Fruit fly (Drosophila melanogaster) whole organism, prepupa: ENCODE data around the gene CG15528.

Source experiments
- Blimp-1 ChIP-seq: fragments of 200-800 bp; sonication (Bioruptor generic); optimal IDR thresholded peaks from 3 replicates; lab custom pipeline; 2017; ENCODE audit warnings: missing biosample characterization, missing genetic modification characterization, mild to moderate bottlenecking, moderate library complexity, missing genetic modification reagents
- CG10669 ChIP-seq: fragments of 200-800 bp; sonication (Bioruptor generic); optimal IDR thresholded peaks from 3 replicates; lab custom pipeline; 2018; ENCODE audit warnings: missing biosample characterization, mild to moderate bottlenecking, missing genetic modification characterization, moderate library complexity
- CG11762 ChIP-seq: fragments of 200-800 bp; sonication (Bioruptor generic); optimal IDR thresholded peaks from 3 replicates; lab custom pipeline; 2016; ENCODE audit warnings: missing biosample characterization, missing genetic modification characterization; ENCODE audit not compliant: insufficient read depth
- CG15336 ChIP-seq: fragments of 200-800 bp; sonication (Bioruptor generic); IDR thresholded peaks from 2 replicates; pipeline ENCODE4 v1.3.6; 2022; ENCODE audit warnings: missing biosample characterization, missing genetic modification characterization
- CG1621 ChIP-seq: fragments of 200-800 bp; sonication (Bioruptor generic); optimal IDR thresholded peaks from 3 replicates; lab custom pipeline; 2018; ENCODE audit warnings: missing biosample characterization, mild to moderate bottlenecking, missing genetic modification characterization
- CG16779 ChIP-seq: fragments of 200-800 bp; sonication (Bioruptor generic); optimal IDR thresholded peaks from 3 replicates; lab custom pipeline; 2017; ENCODE audit warnings: missing biosample characterization, mild to moderate bottlenecking, missing genetic modification characterization
- CG3032 ChIP-seq: fragments of 200-800 bp; optimal IDR thresholded peaks from 2 replicates; lab custom pipeline; 2019; ENCODE audit warnings: missing biosample characterization, mild to moderate bottlenecking, missing genetic modification characterization, moderate library complexity
- CG34406 ChIP-seq: fragments of 200-800 bp; sonication (Bioruptor generic); optimal IDR thresholded peaks from 3 replicates; lab custom pipeline; 2016; ENCODE audit warnings: missing biosample characterization, missing genetic modification characterization
- CG3919 ChIP-seq: fragments of 200-800 bp; sonication (Bioruptor generic); optimal IDR thresholded peaks from 3 replicates; lab custom pipeline; 2016; ENCODE audit warnings: missing biosample characterization, missing genetic modification characterization
- CG4318 ChIP-seq: fragments of 200-800 bp; sonication (Bioruptor generic); optimal IDR thresholded peaks from 3 replicates; lab custom pipeline; 2017; ENCODE audit warnings: missing biosample characterization, mild to moderate bottlenecking, missing genetic modification characterization
- CG6163 ChIP-seq: fragments of 200-800 bp; sonication (Bioruptor generic); IDR thresholded peaks from 3 replicates; pipeline ENCODE4 v1.3.6; 2022; ENCODE audit warnings: missing biosample characterization, missing genetic modification characterization
- CG6792 ChIP-seq: fragments of 200-800 bp; sonication (Bioruptor generic); optimal IDR thresholded peaks from 3 replicates; lab custom pipeline; 2016; ENCODE audit warnings: missing biosample characterization, missing genetic modification characterization
- CG6808 ChIP-seq: fragments of 200-800 bp; sonication (Bioruptor generic); optimal IDR thresholded peaks from 3 replicates; lab custom pipeline; 2017; ENCODE audit warnings: missing biosample characterization, missing genetic modification characterization, mild to moderate bottlenecking, moderate library complexity, missing genetic modification reagents
- CG6854 ChIP-seq: fragments of 200-800 bp; sonication (Bioruptor generic); optimal IDR thresholded peaks from 2 replicates; lab custom pipeline; 2017; ENCODE audit warnings: missing biosample characterization, mild to moderate bottlenecking, missing genetic modification characterization
- CG7368 ChIP-seq: fragments of 200-800 bp; sonication (Bioruptor generic); optimal IDR thresholded peaks from 3 replicates; lab custom pipeline; 2016; ENCODE audit warnings: missing biosample characterization, missing genetic modification characterization
- CG8119 ChIP-seq: fragments of 200-800 bp; sonication (Bioruptor generic); IDR thresholded peaks from 3 replicates; pipeline ENCODE4 v1.3.6; 2022; ENCODE audit warnings: missing biosample characterization, missing genetic modification characterization
- CG9139 ChIP-seq: fragments of 200-800 bp; sonication (Bioruptor generic); optimal IDR thresholded peaks from 3 replicates; lab custom pipeline; 2017; ENCODE audit warnings: missing biosample characterization, mild to moderate bottlenecking, missing genetic modification characterization
- Eip75B ChIP-seq: fragments of 200-800 bp; sonication (Bioruptor generic); optimal IDR thresholded peaks from 3 replicates; lab custom pipeline; 2016; ENCODE audit warnings: missing biosample characterization, missing genetic modification characterization
- Eip78C ChIP-seq: fragments of 200-800 bp; sonication (Bioruptor generic); peaks from one replicate; lab custom pipeline; 2016; ENCODE audit warnings: missing biosample characterization, missing genetic modification characterization
- Eip93F ChIP-seq: fragments of 200-800 bp; sonication (Bioruptor generic); optimal IDR thresholded peaks from 2 replicates; lab custom pipeline; 2016; ENCODE audit warnings: missing biosample characterization, mild to moderate bottlenecking, missing genetic modification characterization
- Ets21C ChIP-seq: fragments of 200-800 bp; sonication (Bioruptor generic); optimal IDR thresholded peaks from 3 replicates; lab custom pipeline; 2016; ENCODE audit warnings: missing biosample characterization, missing genetic modification characterization
- Ets96B ChIP-seq: fragments of 200-800 bp; optimal IDR thresholded peaks from 2 replicates; lab custom pipeline; 2019; ENCODE audit warnings: missing biosample characterization, mild to moderate bottlenecking, missing genetic modification characterization, moderate library complexity
- Gug ChIP-seq: fragments of 200-800 bp; sonication (Bioruptor generic); IDR thresholded peaks from 2 replicates; pipeline ENCODE4 v1.3.6; 2022; ENCODE audit warnings: missing biosample characterization, missing genetic modification characterization
- Hr38 ChIP-seq: sonication (Bioruptor generic); optimal IDR thresholded peaks from 2 replicates; lab custom pipeline; 2016; ENCODE audit warnings: missing biosample characterization, missing genetic modification characterization
- Hr39 ChIP-seq: fragments of 200-800 bp; sonication (Bioruptor generic); optimal IDR thresholded peaks from 2 replicates; lab custom pipeline; 2016; ENCODE audit warnings: missing biosample characterization, missing genetic modification characterization
- Lpt ChIP-seq: fragments of 200-800 bp; sonication (Bioruptor generic); optimal IDR thresholded peaks from 3 replicates; lab custom pipeline; 2016; ENCODE audit warnings: missing biosample characterization, missing genetic modification characterization
- Met ChIP-seq: fragments of 200-800 bp; sonication (Bioruptor generic); optimal IDR thresholded peaks from 3 replicates; lab custom pipeline; 2016; ENCODE audit warnings: missing biosample characterization, missing genetic modification characterization
- OdsH ChIP-seq: fragments of 200-800 bp; sonication (Bioruptor generic); optimal IDR thresholded peaks from 3 replicates; lab custom pipeline; 2016; ENCODE audit warnings: missing biosample characterization, missing genetic modification characterization
- acj6 ChIP-seq: fragments of 200-800 bp; sonication (Bioruptor generic); optimal IDR thresholded peaks from 3 replicates; lab custom pipeline; 2016; ENCODE audit warnings: missing biosample characterization, missing genetic modification characterization
- cyc ChIP-seq: fragments of 200-800 bp; sonication (Bioruptor generic); optimal IDR thresholded peaks from 3 replicates; lab custom pipeline; 2016; ENCODE audit warnings: missing biosample characterization, missing genetic modification characterization
- dac ChIP-seq: fragments of 200-800 bp; sonication (Bioruptor generic); optimal IDR thresholded peaks from 2 replicates; lab custom pipeline; 2017; ENCODE audit warnings: missing biosample characterization, mild to moderate bottlenecking, missing genetic modification characterization
- dsx ChIP-seq: fragments of 200-800 bp; optimal IDR thresholded peaks from 3 replicates; lab custom pipeline; 2019; ENCODE audit warnings: missing biosample characterization, mild to moderate bottlenecking, missing genetic modification characterization, moderate library complexity; ENCODE audit not compliant: poor library complexity, severe bottlenecking
- eg ChIP-seq: fragments of 200-800 bp; sonication (Bioruptor generic); IDR thresholded peaks from 3 replicates; pipeline ENCODE4 v1.3.6; 2022; ENCODE audit warnings: missing biosample characterization, missing genetic modification characterization
- esn ChIP-seq: fragments of 200-800 bp; sonication (Bioruptor generic); optimal IDR thresholded peaks from 2 replicates; lab custom pipeline; 2016; ENCODE audit warnings: missing biosample characterization, mild to moderate bottlenecking, missing genetic modification characterization, moderate library complexity
- fd59A ChIP-seq: fragments of 200-800 bp; sonication (Bioruptor generic); optimal IDR thresholded peaks from 2 replicates; lab custom pipeline; 2017; ENCODE audit warnings: missing biosample characterization, mild to moderate bottlenecking, missing genetic modification characterization, missing genetic modification reagents
- fd85E ChIP-seq: fragments of 200-800 bp; sonication (Bioruptor generic); optimal IDR thresholded peaks from 3 replicates; lab custom pipeline; 2016; ENCODE audit warnings: missing biosample characterization, missing genetic modification characterization
- lz ChIP-seq: fragments of 200-800 bp; sonication (Bioruptor generic); optimal IDR thresholded peaks from 3 replicates; lab custom pipeline; 2016; ENCODE audit warnings: missing biosample characterization, missing genetic modification characterization
- pdm3 ChIP-seq: fragments of 200-800 bp; sonication (Bioruptor generic); optimal IDR thresholded peaks from 3 replicates; lab custom pipeline; 2016; ENCODE audit warnings: missing biosample characterization, missing genetic modification characterization
- salr ChIP-seq, 2 experiments: fragments of 200-800 bp; sonication (Bioruptor generic); optimal IDR thresholded peaks; 3 replicates each; lab custom pipeline; 2016 to 2018; ENCODE audit warnings: missing biosample characterization in 2 of 2, missing genetic modification characterization in 2 of 2, mild to moderate bottlenecking in 1 of 2
- ss ChIP-seq, 2 experiments: fragments of 200-800 bp; sonication (Bioruptor generic); optimal IDR thresholded peaks; 2 replicates in 1 of 2; 3 replicates in 1 of 2; lab custom pipeline; 2017 to 2018; ENCODE audit warnings: mild to moderate bottlenecking in 2 of 2, missing biosample characterization in 2 of 2, missing genetic modification characterization in 2 of 2, moderate library complexity in 1 of 2
- svp ChIP-seq: fragments of 200-800 bp; sonication (Bioruptor generic); peaks from one replicate; lab custom pipeline; 2016; ENCODE audit warnings: missing biosample characterization, missing genetic modification characterization
- topi ChIP-seq: fragments of 200-800 bp; sonication (Bioruptor generic); optimal IDR thresholded peaks from 3 replicates; lab custom pipeline; 2016; ENCODE audit warnings: missing biosample characterization, missing genetic modification characterization

Gene CG15528

dm6 chr3R:30021559-30022451 lies 30.1 kb downstream of the CG15528 start, which contains the start of gene Mgat2:
Gene Mgat2, minus strand, starts transcription at chr3R:30022221.
- TF ChIP-seq Gug = no peak
- TF ChIP-seq eg = peak; percentile 62; the same call in 2 of the 3 replicates
- peak; percentile 35 for TF ChIP-seq CG10669 (GFP tag; lab: Kevin White, UChicago)
- TF ChIP-seq fd59A (GFP tag; lab: Kevin White, UChicago) = no peak
- no peak for TF ChIP-seq Hr39 (GFP tag; lab: Kevin White, UChicago)
- no peak for TF ChIP-seq CG6808 (GFP tag; lab: Kevin White, UChicago)
- no peak for TF ChIP-seq CG9139 (GFP tag; lab: Kevin White, UChicago)
- TF ChIP-seq Blimp-1 (GFP tag; lab: Kevin White, UChicago) = peak; percentile 99
- no peak for TF ChIP-seq CG11762 (GFP tag; lab: Kevin White, UChicago)
- TF ChIP-seq pdm3 (GFP tag; lab: Kevin White, UChicago) = no peak
- TF ChIP-seq CG8119 (GFP tag; lab: Robert Waterston, UW) = peak; percentile 63; the same call in 2 of the 3 replicates
- no peak for TF ChIP-seq Ets96B
- TF ChIP-seq esn (GFP tag; lab: Kevin White, UChicago) = peak; percentile 54
- no peak for TF ChIP-seq OdsH (GFP tag; lab: Kevin White, UChicago)
- TF ChIP-seq dsx = no peak
- no peak for TF ChIP-seq salr (GFP tag; optimal IDR thresholded peaks at IDR 0.05; lab: Kevin White, UChicago)
- no peak for TF ChIP-seq cyc (GFP tag; lab: Kevin White, UChicago)
- TF ChIP-seq CG6854 (GFP tag; lab: Kevin White, UChicago) = peak; percentile 92
- no peak for TF ChIP-seq lz (GFP tag; lab: Kevin White, UChicago)
- TF ChIP-seq CG16779 (tag; lab: Kevin White, UChicago) = peak; percentile 50
- TF ChIP-seq Hr38 = no peak
- TF ChIP-seq Met (GFP tag; lab: Kevin White, UChicago) = no peak
- TF ChIP-seq CG34406 (GFP tag; lab: Kevin White, UChicago) = peak; percentile 4
- no peak for TF ChIP-seq CG7368 (GFP tag; lab: Kevin White, UChicago)
- TF ChIP-seq CG6163 = no peak; the same call in 1 of the 3 replicates
- TF ChIP-seq Eip75B = no peak
- TF ChIP-seq CG6792 (GFP tag; lab: Kevin White, UChicago) = no peak
- TF ChIP-seq CG3032 = no peak
- peak; percentile 74 for TF ChIP-seq CG15336 (GFP tag; lab: Robert Waterston, UW)
- peak; percentile 80 for TF ChIP-seq Eip78C
- no peak for TF ChIP-seq dac (GFP tag; lab: Kevin White, UChicago)
- TF ChIP-seq ss (GFP tag; optimal IDR thresholded peaks at IDR 0.05; lab: Kevin White, UChicago) = no peak
- TF ChIP-seq CG3919 = no peak
- peak; percentile 42 for TF ChIP-seq CG1621 (tag; lab: Kevin White, UChicago)
- TF ChIP-seq Lpt = peak; percentile 68
- peak; percentile 10 for TF ChIP-seq topi (GFP tag; lab: Kevin White, UChicago)
- TF ChIP-seq CG4318 = no peak
- TF ChIP-seq acj6 (GFP tag; lab: Kevin White, UChicago) = no peak
- TF ChIP-seq Eip93F (GFP tag; lab: Kevin White, UChicago) = no peak
- no peak for TF ChIP-seq Ets21C (GFP tag; lab: Kevin White, UChicago)
- no peak for TF ChIP-seq svp (GFP tag; lab: Kevin White, UChicago)
- no peak for TF ChIP-seq fd85E
- TF ChIP-seq, all 60 proteins: peak for 13
